2 worm cellular contexts compared by ENCODE assay signal in genomic region chrIV:1465462-1465861, ce11.
A peak's percentile ranks its signal among the peaks of the same experiment; 100 is the strongest.
TF ChIP-seq lines count a peak whose summit lies in the region.

No protein-coding gene starts in this region.

TF ChIP-seq in whole organism, L4 larva, 104 proteins besides CTCF, POLR2A, EP300 and RAD21:
- no peak for TF ChIP-seq zip-11 (GFP tag; IDR thresholded peaks at IDR 0.05; lab: Robert Waterston, UW)
- TF ChIP-seq unc-62 (GFP tag; optimal IDR thresholded peaks at IDR 0.05 in 1 of 2; lab: Kevin White, UChicago) = peak in 1 of 2 experiments; percentile 36
- no peak for TF ChIP-seq unc-62 (tag; optimal IDR thresholded peaks at IDR 0.05; lab: Kevin White, UChicago)
- TF ChIP-seq aha-1 (tag; lab: Kevin White, UChicago) = peak; percentile 85
- 0 out of 4 replicates have a peak, but pooled peaks of 1 of the 2 experiments have one; percentile 27 for TF ChIP-seq madf-5 (GFP tag; IDR thresholded peaks at IDR 0.05; lab: Robert Waterston, UW)

TF ChIP-seq in whole organism, young adult, 124 proteins besides CTCF, POLR2A, EP300 and RAD21:
- TF ChIP-seq snpc-1.1 (tag; optimal IDR thresholded peaks at IDR 0.05; lab: Kevin White, UChicago; ENCODE audit: insufficient read depth) (no peak), mes-4 (tag; optimal IDR thresholded peaks at IDR 0.05; lab: Kevin White, UChicago) (no peak), nfya-2 (GFP tag; IDR thresholded peaks at IDR 0.05; lab: Robert Waterston, UW) (no peak), madf-6 (GFP tag; IDR thresholded peaks at IDR 0.05; lab: Robert Waterston, UW) (no peak), rpc-1 (optimal IDR thresholded peaks at IDR 0.05; lab: Kevin White, UChicago) (peak; percentile 47), rpc-1 (tag; optimal IDR thresholded peaks at IDR 0.05; lab: Kevin White, UChicago) (peak; percentile 71), unc-62 (GFP tag; optimal IDR thresholded peaks at IDR 0.05; lab: Kevin White, UChicago) (no peak), sdz-38 (tag; optimal IDR thresholded peaks at IDR 0.05; lab: Kevin White, UChicago) (no peak), B0261.1 (tag; optimal IDR thresholded peaks at IDR 0.05; lab: Kevin White, UChicago) (peak; percentile 44), aptf-2 (GFP tag; conservative IDR thresholded peaks at IDR 0.05; lab: Robert Waterston, UW) (no peak), tbp1 (GFP tag; optimal IDR thresholded peaks at IDR 0.05; lab: Kevin White, UChicago) (peak; percentile 77), ztf-22 (GFP tag; optimal IDR thresholded peaks at IDR 0.05; lab: Kevin White, UChicago) (no peak), madf-10 (tag; optimal IDR thresholded peaks at IDR 0.05; lab: Kevin White, UChicago) (no peak)
TF ChIP-seq in whole organism, young adult: peak in this region for 3.
